Worm (Caenorhabditis elegans) whole organism, L4 larva: ENCODE measurements around the gene F07F6.2.
A peak's percentile ranks its signal among the peaks of the same experiment; 100 is the strongest.

Experiments
- ZK546.5 ChIP-seq, 2 experiments: sonication (generic microtip); optimal IDR thresholded peaks; 2 replicates each; lab custom pipeline; 2017; ENCODE audit warnings: missing biosample characterization in 2 of 2, missing genetic modification characterization in 2 of 2
- aly-2 ChIP-seq: sonication (generic microtip); optimal IDR thresholded peaks from 2 replicates; lab custom pipeline; 2018; ENCODE audit warnings: missing biosample characterization, missing genetic modification characterization
- dmd-6 ChIP-seq: fragments of 200-800 bp; sonication (Bioruptor generic); IDR thresholded peaks from 2 replicates; pipeline ENCODE4 v1.3.6; 2022; ENCODE audit warnings: missing genetic modification reagents, missing genetic modification characterization, missing compliant biosample characterization
- lin-29 ChIP-seq: fragments of 200-800 bp; sonication (Bioruptor generic); IDR thresholded peaks from 2 replicates; pipeline ENCODE4 v1.3.6; 2022; ENCODE audit warnings: missing genetic modification reagents, missing genetic modification characterization, missing compliant biosample characterization
- nhr-111 ChIP-seq: fragments of 200-800 bp; sonication (Bioruptor generic); optimal IDR thresholded peaks from 2 replicates; lab custom pipeline; 2018; ENCODE audit warnings: mild to moderate bottlenecking, missing genetic modification characterization, missing compliant biosample characterization
- nhr-237 ChIP-seq: sonication (generic microtip); optimal IDR thresholded peaks from 2 replicates; lab custom pipeline; 2017; ENCODE audit warnings: missing biosample characterization, missing genetic modification characterization
- unc-130 ChIP-seq: sonication (generic microtip); optimal IDR thresholded peaks from 2 replicates; lab custom pipeline; 2016; ENCODE audit warnings: missing genetic modification reagents, missing genetic modification characterization, missing compliant biosample characterization
- zip-11 ChIP-seq: fragments of 200-800 bp; sonication (Bioruptor generic); IDR thresholded peaks from 2 replicates; pipeline ENCODE4 v1.3.6; 2022; ENCODE audit warnings: missing genetic modification characterization, missing compliant biosample characterization
- ztf-11 ChIP-seq: fragments of 150-350 bp; optimal IDR thresholded peaks from 2 replicates; lab custom pipeline; 2014; ENCODE audit warnings: missing biosample characterization, missing genetic modification characterization

ce11 chrII:5426054-5426453 is 4.0 kb upstream of the F07F6.2 start:
- TF ChIP-seq ztf-11 (tag; lab: Kevin White, UChicago) = no peak
- TF ChIP-seq unc-130 (GFP tag; lab: Kevin White, UChicago) = no peak
- TF ChIP-seq dmd-6 (GFP tag; lab: Robert Waterston, UW) = peak; percentile 38; the same call in 1 of the 2 replicates
- no peak for TF ChIP-seq zip-11 (GFP tag; lab: Robert Waterston, UW)
- TF ChIP-seq ZK546.5 (tag; optimal IDR thresholded peaks at IDR 0.05; lab: Kevin White, UChicago) = no peak
- no peak for TF ChIP-seq nhr-111 (GFP tag; lab: Kevin White, UChicago)
- TF ChIP-seq lin-29 (GFP tag; lab: Robert Waterston, UW) = no peak
- TF ChIP-seq nhr-237 = no peak
- TF ChIP-seq aly-2 (tag; lab: Kevin White, UChicago) = no peak
